Worm (Caenorhabditis elegans): ENCODE results near the gene T06D4.1.

T06D4.1 gene

DNA sequence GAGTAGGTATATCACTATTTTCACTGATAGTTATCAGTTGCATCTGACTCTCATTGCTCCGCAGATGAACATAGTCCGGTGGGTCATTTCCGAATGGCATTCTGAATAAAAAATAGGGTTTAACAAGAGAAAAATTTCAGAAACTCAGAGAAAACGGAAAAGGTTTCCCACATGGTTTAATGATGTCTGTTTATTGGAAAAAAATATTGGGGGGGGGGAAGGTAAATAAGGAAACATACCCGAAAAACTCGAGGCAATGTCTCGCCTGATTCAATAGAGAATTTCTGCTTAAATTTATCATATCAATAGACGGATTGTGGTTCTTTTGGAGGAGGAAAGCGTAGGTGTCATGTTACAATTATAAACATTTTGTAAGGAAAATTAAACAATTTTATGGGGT lies 43.8 kb downstream of the T06D4.1 start, which contains the start of gene nep-11:
nep-11 (minus strand) TSS at position 101 of the 400 bp plus-strand sequence.
- no peak for TF ChIP-seq hmbx-1 (tag; optimal IDR thresholded peaks at IDR 0.05)
- TF ChIP-seq ceh-36 (tag; optimal IDR thresholded peaks at IDR 0.05), result no peak
- no peak for TF ChIP-seq pes-1 (GFP tag; IDR thresholded peaks at IDR 0.05)
- no peak for TF ChIP-seq tra-4 (tag; optimal IDR thresholded peaks at IDR 0.05)
- no peak for TF ChIP-seq B0310.2 (tag; optimal IDR thresholded peaks at IDR 0.05)
- no peak for TF ChIP-seq ama-1 (optimal IDR thresholded peaks at IDR 0.05)

DNA sequence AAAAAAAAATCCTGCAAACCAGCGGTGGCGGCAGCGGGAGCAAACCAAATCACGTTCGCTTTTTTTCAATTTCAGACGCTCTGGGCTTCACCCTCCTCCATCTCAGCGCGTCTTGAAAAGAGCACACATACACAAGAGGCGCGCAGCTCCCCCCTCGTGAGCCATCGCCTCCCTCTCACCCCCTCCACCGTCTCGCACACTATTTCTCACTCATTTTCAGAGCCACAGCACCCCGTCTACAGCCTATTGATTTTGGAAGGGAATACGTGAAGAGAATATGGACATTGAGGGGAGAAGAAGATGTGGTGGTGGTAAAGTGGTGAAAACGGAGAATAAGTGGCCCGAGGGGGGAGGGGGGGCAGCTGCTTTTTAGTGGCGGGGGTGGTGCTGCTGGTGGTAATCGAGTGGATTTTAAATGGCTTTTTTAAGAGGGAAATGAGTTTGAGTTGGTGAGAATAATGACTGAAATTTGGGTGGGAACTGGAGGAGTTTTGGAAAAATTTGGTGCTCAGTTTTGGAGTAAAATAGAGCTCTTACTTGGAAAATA lies 46.6 kb downstream of the T06D4.1 start:
- TF ChIP-seq aly-1 (tag; optimal IDR thresholded peaks at IDR 0.05) (no peak), pes-1 (GFP tag; IDR thresholded peaks at IDR 0.05) (no peak), F13C5.2 (tag; optimal IDR thresholded peaks at IDR 0.05) (no peak), hmbx-1 (tag; optimal IDR thresholded peaks at IDR 0.05) (no peak), sea-1 (GFP tag; conservative IDR thresholded peaks at IDR 0.05) (no peak), hmg-4 (GFP tag; optimal IDR thresholded peaks at IDR 0.05) (no peak), scrt-1 (GFP tag; IDR thresholded peaks at IDR 0.05) (no peak), tra-4 (tag; optimal IDR thresholded peaks at IDR 0.05) (no peak), ceh-13 (GFP tag; optimal IDR thresholded peaks at IDR 0.05) (no peak), hnd-1 (tag; optimal IDR thresholded peaks at IDR 0.05) (no peak), B0310.2 (tag; optimal IDR thresholded peaks at IDR 0.05) (no peak), ama-1 (optimal IDR thresholded peaks at IDR 0.05) (no peak), tbx-11 (GFP tag; IDR thresholded peaks at IDR 0.05) (no peak), ets-7 (tag; optimal IDR thresholded peaks at IDR 0.05) (no peak), tbx-37 (GFP tag; conservative IDR thresholded peaks at IDR 0.05) (no peak), ceh-36 (tag; optimal IDR thresholded peaks at IDR 0.05) (no peak), flt-1 (GFP tag; IDR thresholded peaks at IDR 0.05) (no peak)

DNA sequence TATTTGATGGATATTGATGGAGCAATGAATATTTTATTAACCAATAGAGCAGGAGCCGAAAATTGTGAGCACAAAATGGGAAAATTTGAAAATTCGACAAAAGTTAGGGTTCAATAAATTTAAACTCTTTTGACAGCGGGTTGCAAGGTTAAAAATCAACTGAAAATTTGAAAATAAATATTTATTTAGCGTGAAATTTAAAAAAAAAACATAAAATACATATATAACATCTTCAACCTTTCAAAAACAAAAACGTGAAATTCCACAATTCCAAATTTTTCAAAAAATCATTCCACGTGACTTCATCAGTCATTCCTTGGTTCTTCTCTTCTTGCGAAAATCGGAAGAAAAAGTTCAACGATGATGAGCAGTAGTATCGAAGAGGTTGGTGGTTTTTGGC lies 47.8 kb downstream of the T06D4.1 start, which contains the start of gene C16C8.18:
C16C8.18 (plus strand) TSS at position 301 of the 400 bp plus-strand sequence.
- TF ChIP-seq hnd-1 (tag; optimal IDR thresholded peaks at IDR 0.05) (no peak), ceh-13 (GFP tag; optimal IDR thresholded peaks at IDR 0.05) (no peak), tbx-11 (GFP tag; IDR thresholded peaks at IDR 0.05) (no peak), F13C5.2 (tag; optimal IDR thresholded peaks at IDR 0.05) (no peak), B0310.2 (tag; optimal IDR thresholded peaks at IDR 0.05) (no peak), ceh-36 (tag; optimal IDR thresholded peaks at IDR 0.05) (no peak), sea-1 (GFP tag; conservative IDR thresholded peaks at IDR 0.05) (no peak), scrt-1 (GFP tag; IDR thresholded peaks at IDR 0.05) (no peak), ama-1 (optimal IDR thresholded peaks at IDR 0.05) (no peak), hmbx-1 (tag; optimal IDR thresholded peaks at IDR 0.05) (no peak), aly-1 (tag; optimal IDR thresholded peaks at IDR 0.05) (no peak), tbx-37 (GFP tag; conservative IDR thresholded peaks at IDR 0.05) (no peak), flt-1 (GFP tag; IDR thresholded peaks at IDR 0.05) (no peak), ets-7 (tag; optimal IDR thresholded peaks at IDR 0.05) (no peak), pes-1 (GFP tag; IDR thresholded peaks at IDR 0.05) (no peak), tra-4 (tag; optimal IDR thresholded peaks at IDR 0.05) (no peak), hmg-4 (GFP tag; optimal IDR thresholded peaks at IDR 0.05) (no peak)

All from whole organism, early embryonic.